Worm (Caenorhabditis elegans): ENCODE measurements around the gene Y72A10A.1.

- TF ChIP-seq unc-39 (tag; optimal IDR thresholded peaks at IDR 0.05) (no peak), Y55F3AM.14 (GFP tag; optimal IDR thresholded peaks at IDR 0.05) (no peak), ztf-4 (tag; optimal IDR thresholded peaks at IDR 0.05) (no peak), mab-5 (tag; optimal IDR thresholded peaks at IDR 0.05) (peak; percentile 3), snpc-4 (tag; optimal IDR thresholded peaks at IDR 0.05) (no peak), aly-2 (tag; optimal IDR thresholded peaks at IDR 0.05) (no peak), ztf-11 (tag; optimal IDR thresholded peaks at IDR 0.05) (no peak), egl-27 (tag; optimal IDR thresholded peaks at IDR 0.05) (peak; percentile 10), blmp-1 (tag; optimal IDR thresholded peaks at IDR 0.05; ENCODE audit: insufficient read depth) (no peak), ztf-1 (GFP tag; conservative IDR thresholded peaks at IDR 0.05) (no peak), nhr-11 (tag; optimal IDR thresholded peaks at IDR 0.05) (no peak), ZK546.5 (tag; optimal IDR thresholded peaks at IDR 0.05) (no peak), elt-1 (tag; optimal IDR thresholded peaks at IDR 0.05) (no peak), lin-39 (tag; optimal IDR thresholded peaks at IDR 0.05) (no peak)
Observed at ce11 chrX:6097551-6097950, 40.6 kb downstream of the Y72A10A.1 start, which contains the start of gene C15H9.4.

Data from whole organism, L2 larva.